Worm (Caenorhabditis elegans) whole organism, mixed stage, embryonic: Measurements from ENCODE around the gene T22F3.10.
"Not testable (repeated sequence)": the region's sequence is repeated elsewhere in the genome, so short reads cannot be mapped to it uniquely, and the experiment has no call there.

Source experiments
- M03D4.4 ChIP-seq: sonication (generic microtip); optimal IDR thresholded peaks from 2 replicates; lab custom pipeline; 2017; ENCODE audit warnings: mild to moderate bottlenecking, missing genetic modification characterization, missing compliant biosample characterization
- bed-3 ChIP-seq: fragments of 200-800 bp; sonication (Bioruptor generic); optimal IDR thresholded peaks from 3 replicates; lab custom pipeline; 2018; ENCODE audit warnings: mild to moderate bottlenecking, missing genetic modification characterization, moderate library complexity, missing compliant biosample characterization
- blmp-1 ChIP-seq: fragments of 150-350 bp; optimal IDR thresholded peaks from 2 replicates; lab custom pipeline; 2014; ENCODE audit warnings: missing biosample characterization, missing genetic modification characterization
- ceh-39 ChIP-seq: fragments of 150-350 bp; optimal IDR thresholded peaks from 2 replicates; lab custom pipeline; 2014; ENCODE audit warnings: missing biosample characterization, missing genetic modification characterization
- ceh-43 ChIP-seq: fragments of 200-800 bp; sonication (Bioruptor generic); optimal IDR thresholded peaks from 2 replicates; lab custom pipeline; 2018; ENCODE audit warnings: mild to moderate bottlenecking, missing genetic modification characterization, moderate library complexity, missing compliant biosample characterization
- ceh-83 ChIP-seq: fragments of 200-800 bp; sonication (Bioruptor generic); optimal IDR thresholded peaks from 2 replicates; lab custom pipeline; 2018; ENCODE audit warnings: mild to moderate bottlenecking, missing genetic modification characterization, missing compliant biosample characterization
- cnd-1 ChIP-seq: fragments of 200-800 bp; sonication (Bioruptor generic); optimal IDR thresholded peaks from 2 replicates; lab custom pipeline; 2018; ENCODE audit warnings: mild to moderate bottlenecking, missing genetic modification characterization, missing compliant biosample characterization
- drap-1 ChIP-seq: fragments of 200-800 bp; sonication (Bioruptor generic); optimal IDR thresholded peaks from 3 replicates; lab custom pipeline; 2018; ENCODE audit warnings: mild to moderate bottlenecking, missing genetic modification characterization, missing compliant biosample characterization
- elt-1 ChIP-seq: sonication (generic microtip); optimal IDR thresholded peaks from 2 replicates; lab custom pipeline; 2017; ENCODE audit warnings: missing genetic modification characterization, mild to moderate bottlenecking, missing compliant biosample characterization, antibody characterized with exemption, moderate library complexity, borderline replicate concordance; ENCODE audit not compliant: insufficient read depth
- elt-3 ChIP-seq: fragments of 150-350 bp; optimal IDR thresholded peaks from 2 replicates; lab custom pipeline; 2014; ENCODE audit warnings: missing biosample characterization, missing genetic modification characterization
- flh-1 ChIP-seq: fragments of 200-800 bp; sonication (Bioruptor generic); optimal IDR thresholded peaks from 2 replicates; lab custom pipeline; 2018; ENCODE audit warnings: mild to moderate bottlenecking, missing genetic modification characterization, moderate library complexity, missing compliant biosample characterization
- ham-2 ChIP-seq: fragments of 200-800 bp; sonication (Bioruptor generic); optimal IDR thresholded peaks from 2 replicates; lab custom pipeline; 2018; ENCODE audit warnings: mild to moderate bottlenecking, missing genetic modification characterization, missing compliant biosample characterization
- hlh-1 ChIP-seq: fragments of 150-350 bp; optimal IDR thresholded peaks from 2 replicates; lab custom pipeline; 2014; ENCODE audit warnings: missing biosample characterization, missing genetic modification reagents, missing genetic modification characterization
- lin-13 ChIP-seq: fragments of 150-350 bp; optimal IDR thresholded peaks from 2 replicates; lab custom pipeline; 2014; ENCODE audit warnings: missing biosample characterization, missing genetic modification characterization
- lin-32 ChIP-seq: fragments of 200-800 bp; sonication (Bioruptor generic); optimal IDR thresholded peaks from 2 replicates; lab custom pipeline; 2018; ENCODE audit warnings: mild to moderate bottlenecking, missing genetic modification characterization, missing compliant biosample characterization
- mep-1 ChIP-seq: fragments of 150-350 bp; optimal IDR thresholded peaks from 2 replicates; lab custom pipeline; 2017; ENCODE audit warnings: missing biosample characterization, missing genetic modification reagents, missing genetic modification characterization, inconsistent platforms
- mls-2 ChIP-seq: sonication (generic microtip); optimal IDR thresholded peaks from 2 replicates; lab custom pipeline; 2016; ENCODE audit warnings: mild to moderate bottlenecking, missing genetic modification characterization, moderate library complexity, missing compliant biosample characterization
- nhr-12 ChIP-seq: fragments of 150-350 bp; optimal IDR thresholded peaks from 2 replicates; lab custom pipeline; 2014; ENCODE audit warnings: missing biosample characterization, missing genetic modification characterization
- nhr-2 ChIP-seq: fragments of 150-350 bp; optimal IDR thresholded peaks from 2 replicates; lab custom pipeline; 2014; ENCODE audit warnings: missing biosample characterization, missing genetic modification characterization
- nhr-237 ChIP-seq: fragments of 150-350 bp; optimal IDR thresholded peaks from 2 replicates; lab custom pipeline; 2014; ENCODE audit warnings: missing biosample characterization, missing genetic modification characterization
- nhr-28 ChIP-seq: fragments of 150-350 bp; optimal IDR thresholded peaks from 2 replicates; lab custom pipeline; 2014; ENCODE audit warnings: missing biosample characterization, missing genetic modification characterization
- nhr-76 ChIP-seq: sonication (generic microtip); optimal IDR thresholded peaks from 2 replicates; lab custom pipeline; 2017; ENCODE audit warnings: missing biosample characterization, missing genetic modification characterization
- pha-4 ChIP-seq: fragments of 150-350 bp; optimal IDR thresholded peaks from 2 replicates; lab custom pipeline; 2018; ENCODE audit warnings: missing biosample characterization, missing genetic modification reagents, missing genetic modification characterization
- sem-2 ChIP-seq: fragments of 200-800 bp; sonication (Bioruptor generic); optimal IDR thresholded peaks from 2 replicates; lab custom pipeline; 2018; ENCODE audit warnings: mild to moderate bottlenecking, missing genetic modification characterization, missing compliant biosample characterization
- snpc-4 ChIP-seq: fragments of 150-350 bp; optimal IDR thresholded peaks from 2 replicates; lab custom pipeline; 2014; ENCODE audit warnings: missing biosample characterization, missing genetic modification characterization
- sptf-1 ChIP-seq: sonication (generic microtip); optimal IDR thresholded peaks from 2 replicates; lab custom pipeline; 2017; ENCODE audit warnings: mild to moderate bottlenecking, missing genetic modification characterization, moderate library complexity, missing compliant biosample characterization
- tbx-8 ChIP-seq: fragments of 200-800 bp; sonication (Bioruptor generic); optimal IDR thresholded peaks from 2 replicates; lab custom pipeline; 2018; ENCODE audit warnings: mild to moderate bottlenecking, missing genetic modification characterization, moderate library complexity, missing compliant biosample characterization
- unc-120 ChIP-seq: sonication (generic microtip); optimal IDR thresholded peaks from 2 replicates; lab custom pipeline; 2017; ENCODE audit warnings: missing genetic modification characterization, missing compliant biosample characterization; ENCODE audit not compliant: poor library complexity, severe bottlenecking
- unc-39 ChIP-seq: fragments of 150-350 bp; optimal IDR thresholded peaks from 2 replicates; lab custom pipeline; 2014; ENCODE audit warnings: missing biosample characterization, missing genetic modification characterization
- unc-62 ChIP-seq: fragments of 150-350 bp; optimal IDR thresholded peaks from 2 replicates; lab custom pipeline; 2014; ENCODE audit warnings: missing biosample characterization, missing genetic modification reagents, missing genetic modification characterization
- zip-8 ChIP-seq: fragments of 150-350 bp; optimal IDR thresholded peaks from 2 replicates; lab custom pipeline; 2014; ENCODE audit warnings: missing biosample characterization, missing genetic modification characterization

T22F3.10 gene

DNA sequence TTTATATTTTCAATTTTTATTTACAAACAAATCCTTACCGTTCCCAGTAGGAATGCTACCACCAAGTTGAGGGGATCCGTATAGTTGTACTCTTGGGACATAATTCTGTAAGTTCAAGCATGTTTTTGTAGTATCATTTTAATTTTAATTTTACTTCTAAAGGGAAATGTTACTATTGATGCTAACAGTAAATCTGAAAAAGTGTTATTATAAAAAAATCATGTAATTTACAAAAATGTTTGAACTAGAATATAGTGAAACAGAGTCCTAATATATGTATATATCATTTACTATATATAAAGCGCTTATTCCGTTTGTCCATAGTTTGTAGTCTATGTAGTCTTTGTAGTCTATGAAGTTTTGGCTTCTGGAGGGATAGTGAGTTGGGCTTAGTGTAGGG lies 9.1 kb upstream of the T22F3.10 start, which contains the start of gene srx-93:
Gene srx-93 (minus strand): TSS at position 101 of the 400 bp plus-strand sequence.
- TF ChIP-seq hlh-1 (tag; lab: Kevin White, UChicago); lin-13 (tag; lab: Kevin White, UChicago); nhr-12: not testable (repeated sequence)

ce11 chrV:3616844-3617243 lies 5.3 kb upstream of the T22F3.10 start:
- TF ChIP-seq lin-13 (tag; lab: Kevin White, UChicago) (no peak), M03D4.4 (no peak), zip-8 (tag; lab: Kevin White, UChicago) (no peak), drap-1 (GFP tag; lab: Kevin White, UChicago) (no peak), bed-3 (GFP tag; lab: Kevin White, UChicago) (no peak), tbx-8 (no peak), ceh-83 (no peak)

ce11 chrV:3614397-3614796 lies 2.8 kb upstream of the T22F3.10 start, which contains the start of gene T22F3.11:
T22F3.11 (minus strand) TSS chrV:3614553.
- no peak for TF ChIP-seq nhr-2
- no peak for TF ChIP-seq ceh-39 (tag; lab: Kevin White, UChicago)
- TF ChIP-seq snpc-4 (tag; lab: Kevin White, UChicago): no peak
- TF ChIP-seq lin-32: no peak
- TF ChIP-seq mep-1 (tag; lab: Kevin White, UChicago): no peak
- no peak for TF ChIP-seq ceh-83
- no peak for TF ChIP-seq lin-13 (tag; lab: Kevin White, UChicago)
- no peak for TF ChIP-seq nhr-76 (tag; lab: Kevin White, UChicago)
- no peak for TF ChIP-seq pha-4
- TF ChIP-seq nhr-28 (tag; lab: Kevin White, UChicago): no peak
- no peak for TF ChIP-seq nhr-237 (tag; lab: Kevin White, UChicago)
- no peak for TF ChIP-seq blmp-1 (tag; lab: Kevin White, UChicago)
- TF ChIP-seq sem-2: no peak
- no peak for TF ChIP-seq ceh-43 (GFP tag; lab: Kevin White, UChicago)
- no peak for TF ChIP-seq ham-2 (GFP tag; lab: Kevin White, UChicago)
- TF ChIP-seq flh-1: no peak
- no peak for TF ChIP-seq drap-1 (GFP tag; lab: Kevin White, UChicago)
- no peak for TF ChIP-seq elt-3 (tag; lab: Kevin White, UChicago)
- no peak for TF ChIP-seq hlh-1 (tag; lab: Kevin White, UChicago)
- no peak for TF ChIP-seq tbx-8

- no peak for TF ChIP-seq lin-13 (tag; lab: Kevin White, UChicago)
- TF ChIP-seq unc-62: no peak
- TF ChIP-seq, all 35 proteins: peak for 0
These were observed 1.5 kb upstream of the T22F3.10 start for ce11 chrV:3613042-3613441.

DNA sequence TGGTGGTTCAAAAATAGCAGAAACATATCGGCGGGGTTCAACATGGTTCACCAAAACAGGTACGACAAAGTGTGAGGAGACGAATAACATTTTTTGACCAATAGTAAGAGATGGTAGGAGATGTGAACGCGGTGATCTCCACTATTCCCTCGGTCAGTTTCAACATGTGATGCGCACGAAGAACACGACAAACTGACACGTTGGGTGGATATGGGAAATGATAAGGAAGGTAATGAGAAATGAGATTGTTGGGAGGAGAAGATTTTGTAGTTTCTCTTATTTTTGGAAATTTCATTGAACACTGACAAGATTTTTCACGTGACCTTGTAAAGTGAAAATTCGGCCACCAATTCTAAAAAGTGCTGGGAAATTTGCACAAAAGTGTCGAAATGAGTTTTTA lies 845 bp downstream of the T22F3.10 start:
- TF ChIP-seq elt-1 (no peak), nhr-237 (tag; lab: Kevin White, UChicago) (no peak), elt-3 (tag; lab: Kevin White, UChicago) (no peak), flh-1 (no peak), ceh-43 (GFP tag; lab: Kevin White, UChicago) (no peak), blmp-1 (tag; lab: Kevin White, UChicago) (no peak), sptf-1 (tag; lab: Kevin White, UChicago) (no peak), nhr-76 (tag; lab: Kevin White, UChicago) (no peak), nhr-28 (tag; lab: Kevin White, UChicago) (no peak), unc-62 (no peak), lin-13 (tag; lab: Kevin White, UChicago) (no peak), tbx-8 (no peak), lin-32 (no peak), mls-2 (tag; lab: Kevin White, UChicago) (no peak), sem-2 (no peak), unc-120 (tag; lab: Kevin White, UChicago) (no peak), hlh-1 (tag; lab: Kevin White, UChicago) (no peak), unc-39 (tag; lab: Kevin White, UChicago) (no peak), cnd-1 (tag; lab: Kevin White, UChicago) (no peak)
